Worm (Caenorhabditis elegans): Measurements from ENCODE around the gene F55D1.1.

DNA sequence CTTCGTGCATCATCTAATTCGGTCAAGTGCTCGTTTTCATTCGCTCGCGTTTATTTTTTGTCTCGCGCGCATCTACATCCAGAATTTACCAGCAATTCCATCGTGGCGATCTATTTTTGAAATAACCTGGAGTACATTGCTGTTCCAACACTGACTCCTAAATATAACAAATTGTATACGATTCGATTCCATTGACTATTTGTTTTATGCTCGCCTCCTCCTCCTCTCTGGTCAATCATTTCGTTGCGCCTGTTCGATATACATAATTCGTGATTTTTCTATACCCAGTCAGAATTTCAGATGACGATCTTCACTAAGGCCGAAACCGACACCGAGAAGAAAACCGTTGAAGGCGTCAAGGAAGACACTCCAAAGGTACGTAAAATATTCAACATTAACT lies 44.8 kb upstream of the F55D1.1 start, which contains the start of gene itm-2:
- no peak for TF ChIP-seq unc-62 (GFP tag; optimal IDR thresholded peaks at IDR 0.05)
- TF ChIP-seq ztf-11 (tag; optimal IDR thresholded peaks at IDR 0.05): no peak
- no peak for TF ChIP-seq pha-4 (tag; optimal IDR thresholded peaks at IDR 0.05)
- no peak for TF ChIP-seq elt-1 (tag; optimal IDR thresholded peaks at IDR 0.05; ENCODE audit: borderline replicate concordance, insufficient read depth)
- no peak for TF ChIP-seq nhr-76 (tag; optimal IDR thresholded peaks at IDR 0.05)
- no peak for TF ChIP-seq snpc-4 (tag; optimal IDR thresholded peaks at IDR 0.05)
- no peak for TF ChIP-seq blmp-1 (tag; optimal IDR thresholded peaks at IDR 0.05)
- no peak for TF ChIP-seq unc-39 (tag; optimal IDR thresholded peaks at IDR 0.05)
- TF ChIP-seq bed-3 (GFP tag; optimal IDR thresholded peaks at IDR 0.05): no peak
- TF ChIP-seq nhr-12 (tag; optimal IDR thresholded peaks at IDR 0.05): no peak
